Worm (Caenorhabditis elegans) whole organism, young adult: ENCODE results near the gene F38A5.22.

ENCODE experiments used
- B0019.2 ChIP-seq: fragments of 200-800 bp; sonication (Bioruptor generic); conservative IDR thresholded peaks from 2 replicates; pipeline ENCODE4 v1.3.6; 2022; ENCODE audit warnings: missing genetic modification reagents, missing genetic modification characterization, missing compliant biosample characterization
- B0336.3 ChIP-seq: fragments of 200-800 bp; sonication (Bioruptor generic); IDR thresholded peaks from 2 replicates; pipeline ENCODE4 v1.3.6; 2022; ENCODE audit warnings: missing genetic modification characterization, missing compliant biosample characterization
- C17E4.6 ChIP-seq: fragments of 200-800 bp; sonication (Bioruptor generic); IDR thresholded peaks from 2 replicates; pipeline ENCODE4 v1.3.6; 2022; ENCODE audit warnings: missing genetic modification reagents, missing genetic modification characterization, missing compliant biosample characterization
- D2030.7 ChIP-seq: fragments of 200-800 bp; sonication (Bioruptor generic); IDR thresholded peaks from 2 replicates; pipeline ENCODE4 v1.3.6; 2022; ENCODE audit warnings: missing genetic modification reagents, missing genetic modification characterization, missing compliant biosample characterization
- F33H1.4 ChIP-seq: fragments of 200-800 bp; sonication (Bioruptor generic); IDR thresholded peaks from 2 replicates; pipeline ENCODE4 v1.3.6; 2022; ENCODE audit warnings: missing genetic modification reagents, missing genetic modification characterization, missing compliant biosample characterization
- F39B2.1 ChIP-seq: fragments of 200-800 bp; sonication (Bioruptor generic); IDR thresholded peaks from 2 replicates; pipeline ENCODE4 v1.3.6; 2022; ENCODE audit warnings: missing genetic modification reagents, missing genetic modification characterization, missing compliant biosample characterization
- F49E8.2 ChIP-seq: sonication (generic microtip); optimal IDR thresholded peaks from 3 replicates; lab custom pipeline; 2017; ENCODE audit warnings: missing genetic modification characterization, mild to moderate bottlenecking, missing compliant biosample characterization, antibody characterized with exemption, moderate library complexity; ENCODE audit not compliant: insufficient read depth
- F57A8.1 ChIP-seq: fragments of 200-800 bp; sonication (Bioruptor generic); optimal IDR thresholded peaks from 2 replicates; lab custom pipeline; 2018; ENCODE audit warnings: mild to moderate bottlenecking, missing genetic modification characterization, moderate library complexity, missing compliant biosample characterization
- K12H6.12 ChIP-seq: fragments of 200-800 bp; sonication (Bioruptor generic); optimal IDR thresholded peaks from 2 replicates; lab custom pipeline; 2018; ENCODE audit warnings: mild to moderate bottlenecking, missing genetic modification characterization, missing compliant biosample characterization
- Y53F4B.3 ChIP-seq: fragments of 200-800 bp; sonication (Bioruptor generic); IDR thresholded peaks from 2 replicates; pipeline ENCODE4 v1.3.6; 2022; ENCODE audit warnings: missing genetic modification reagents, missing genetic modification characterization, missing compliant biosample characterization
- Y53G8AR.9 ChIP-seq: fragments of 200-800 bp; sonication (Bioruptor generic); conservative IDR thresholded peaks from 2 replicates; pipeline ENCODE4 v1.3.6; 2022; ENCODE audit warnings: missing genetic modification reagents, missing genetic modification characterization, missing compliant biosample characterization
- ama-1 ChIP-seq, 3 experiments: fragments of 150-350 bp in 1 of 3; sonication (generic microtip) in 2 of 3; optimal IDR thresholded peaks; 2 replicates each; lab custom pipeline; 2014 to 2018; ENCODE audit warnings: missing biosample characterization in 2 of 3, missing genetic modification characterization in 2 of 3, missing genetic modification reagents in 2 of 3
- aptf-3 ChIP-seq: fragments of 200-800 bp; sonication (Bioruptor generic); IDR thresholded peaks from 2 replicates; pipeline ENCODE4 v1.3.6; 2022; ENCODE audit warnings: missing genetic modification characterization, missing compliant biosample characterization
- athp-1 ChIP-seq: sonication (generic microtip); optimal IDR thresholded peaks from 2 replicates; lab custom pipeline; 2017; ENCODE audit warnings: mild to moderate bottlenecking, missing genetic modification characterization, missing compliant biosample characterization
- cebp-2 ChIP-seq: fragments of 200-800 bp; sonication (Bioruptor generic); IDR thresholded peaks from 2 replicates; pipeline ENCODE4 v1.3.6; 2022; ENCODE audit warnings: missing genetic modification characterization, missing compliant biosample characterization
- ceh-40 ChIP-seq: fragments of 200-800 bp; sonication (Bioruptor generic); IDR thresholded peaks from 2 replicates; pipeline ENCODE4 v1.3.6; 2022; ENCODE audit warnings: missing genetic modification characterization, missing compliant biosample characterization
- ceh-58 ChIP-seq: fragments of 200-800 bp; sonication (Bioruptor generic); IDR thresholded peaks from 2 replicates; pipeline ENCODE4 v1.3.6; 2022; ENCODE audit warnings: missing genetic modification characterization, missing compliant biosample characterization
- egl-18 ChIP-seq: fragments of 200-800 bp; sonication (Bioruptor generic); IDR thresholded peaks from 2 replicates; pipeline ENCODE4 v1.3.6; 2022; ENCODE audit warnings: missing genetic modification reagents, missing genetic modification characterization, missing compliant biosample characterization
- egl-44 ChIP-seq: fragments of 200-800 bp; sonication (Bioruptor generic); IDR thresholded peaks from 2 replicates; pipeline ENCODE4 v1.3.6; 2022; ENCODE audit warnings: missing genetic modification reagents, missing genetic modification characterization, missing compliant biosample characterization
- ets-4 ChIP-seq: fragments of 200-800 bp; sonication (Bioruptor generic); optimal IDR thresholded peaks from 2 replicates; lab custom pipeline; 2018; ENCODE audit warnings: mild to moderate bottlenecking, missing genetic modification characterization, missing compliant biosample characterization
- fkh-3 ChIP-seq: sonication (generic microtip); optimal IDR thresholded peaks from 2 replicates; lab custom pipeline; 2016; ENCODE audit warnings: mild to moderate bottlenecking, missing genetic modification characterization, missing compliant biosample characterization
- hlh-12 ChIP-seq: sonication (generic microtip); optimal IDR thresholded peaks from 2 replicates; lab custom pipeline; 2016; ENCODE audit warnings: missing genetic modification characterization, missing compliant biosample characterization
- hlh-26 ChIP-seq: fragments of 200-800 bp; sonication (Bioruptor generic); conservative IDR thresholded peaks from 2 replicates; pipeline ENCODE4 v1.3.6; 2022; ENCODE audit warnings: missing genetic modification reagents, missing genetic modification characterization, missing compliant biosample characterization
- hmg-1.2 ChIP-seq: fragments of 200-800 bp; sonication (Bioruptor generic); IDR thresholded peaks from 2 replicates; pipeline ENCODE4 v1.3.6; 2022; ENCODE audit warnings: missing genetic modification reagents, missing genetic modification characterization, missing compliant biosample characterization
- hmg-20 ChIP-seq: fragments of 200-800 bp; sonication (Bioruptor generic); IDR thresholded peaks from 2 replicates; pipeline ENCODE4 v1.3.6; 2022; ENCODE audit warnings: missing genetic modification reagents, missing genetic modification characterization, missing compliant biosample characterization
- hrde-1 ChIP-seq: sonication (generic microtip); optimal IDR thresholded peaks from 2 replicates; lab custom pipeline; 2016; ENCODE audit warnings: missing genetic modification characterization, mild to moderate bottlenecking, missing compliant biosample characterization, moderate library complexity, missing genotype, missing genetic modification reagents, borderline replicate concordance
- let-526 ChIP-seq: fragments of 200-800 bp; sonication (Bioruptor generic); IDR thresholded peaks from 2 replicates; pipeline ENCODE4 v1.3.6; 2022; ENCODE audit warnings: missing genetic modification reagents, missing genetic modification characterization, missing compliant biosample characterization
- lin-26 ChIP-seq: fragments of 200-800 bp; sonication (Bioruptor generic); IDR thresholded peaks from 2 replicates; pipeline ENCODE4 v1.3.6; 2022; ENCODE audit warnings: missing genetic modification reagents, missing genetic modification characterization, missing compliant biosample characterization
- lin-35 ChIP-seq, 3 experiments: fragments of 150-350 bp in 2 of 3; sonication (generic microtip) in 1 of 3; optimal IDR thresholded peaks; 2 replicates each; lab custom pipeline; 2014 to 2018; ENCODE audit warnings: missing biosample characterization in 3 of 3, missing genetic modification characterization in 3 of 3, missing genetic modification reagents in 3 of 3
- lin-40 ChIP-seq: sonication (generic microtip); optimal IDR thresholded peaks from 2 replicates; lab custom pipeline; 2016; ENCODE audit warnings: missing genetic modification characterization, mild to moderate bottlenecking, missing compliant biosample characterization, missing genotype, missing genetic modification reagents
- lin-54 ChIP-seq: fragments of 200-800 bp; sonication (Bioruptor generic); optimal IDR thresholded peaks from 2 replicates; lab custom pipeline; 2018; ENCODE audit warnings: mild to moderate bottlenecking, missing genetic modification characterization, missing compliant biosample characterization
- mes-4 ChIP-seq: sonication (generic microtip); optimal IDR thresholded peaks from 2 replicates; lab custom pipeline; 2016; ENCODE audit warnings: missing genotype, missing genetic modification characterization, missing compliant biosample characterization
- nfya-1 ChIP-seq: sonication (generic microtip); optimal IDR thresholded peaks from 2 replicates; lab custom pipeline; 2017; ENCODE audit warnings: antibody characterized with exemption, missing compliant biosample characterization, missing genetic modification characterization, borderline replicate concordance; ENCODE audit not compliant: insufficient read depth
- nfya-2 ChIP-seq: fragments of 200-800 bp; sonication (Bioruptor generic); IDR thresholded peaks from 2 replicates; pipeline ENCODE4 v1.3.6; 2022; ENCODE audit warnings: missing genetic modification reagents, missing genetic modification characterization, missing compliant biosample characterization
- nhr-120 ChIP-seq: fragments of 200-800 bp; sonication (Bioruptor generic); IDR thresholded peaks from 2 replicates; pipeline ENCODE4 v1.3.6; 2022; ENCODE audit warnings: missing genetic modification characterization, missing compliant biosample characterization
- nhr-179 ChIP-seq: sonication (generic microtip); optimal IDR thresholded peaks from 2 replicates; lab custom pipeline; 2016; ENCODE audit warnings: mild to moderate bottlenecking, missing genetic modification characterization, missing compliant biosample characterization
- pbrm-1 ChIP-seq: fragments of 200-800 bp; sonication (Bioruptor generic); IDR thresholded peaks from 2 replicates; pipeline ENCODE4 v1.3.6; 2022; ENCODE audit warnings: missing genetic modification reagents, missing genetic modification characterization, missing compliant biosample characterization
- pha-4 ChIP-seq: fragments of 150-350 bp; sonication (generic microtip); optimal IDR thresholded peaks from 2 replicates; lab custom pipeline; 2014; ENCODE audit warnings: missing biosample characterization, missing genetic modification reagents, missing genetic modification characterization
- repo-1 ChIP-seq: sonication (generic microtip); optimal IDR thresholded peaks from 2 replicates; lab custom pipeline; 2017; ENCODE audit warnings: mild to moderate bottlenecking, missing genetic modification characterization, missing compliant biosample characterization
- snpc-1.1 ChIP-seq: sonication (generic microtip); optimal IDR thresholded peaks from 2 replicates; lab custom pipeline; 2017; ENCODE audit warnings: missing genetic modification characterization, mild to moderate bottlenecking, missing compliant biosample characterization, antibody characterized with exemption, moderate library complexity, missing genotype, missing genetic modification reagents; ENCODE audit not compliant: insufficient read depth
- snpc-3.4 ChIP-seq: sonication (generic microtip); optimal IDR thresholded peaks from 2 replicates; lab custom pipeline; 2017; ENCODE audit warnings: missing genetic modification characterization, mild to moderate bottlenecking, missing compliant biosample characterization, antibody characterized with exemption, moderate library complexity, missing genotype, missing genetic modification reagents
- sptf-2 ChIP-seq: fragments of 200-800 bp; sonication (Bioruptor generic); optimal IDR thresholded peaks from 2 replicates; lab custom pipeline; 2018; ENCODE audit warnings: mild to moderate bottlenecking, missing genetic modification characterization, missing compliant biosample characterization
- tbp1 ChIP-seq: fragments of 200-800 bp; sonication (Bioruptor generic); optimal IDR thresholded peaks from 2 replicates; lab custom pipeline; 2018; ENCODE audit warnings: mild to moderate bottlenecking, missing genetic modification characterization, missing compliant biosample characterization
- tbx-9 ChIP-seq: sonication (generic microtip); optimal IDR thresholded peaks from 2 replicates; lab custom pipeline; 2016; ENCODE audit warnings: borderline replicate concordance, missing genetic modification characterization, inconsistent platforms, missing compliant biosample characterization
- unc-62 ChIP-seq: fragments of 150-350 bp; optimal IDR thresholded peaks from 2 replicates; lab custom pipeline; 2014; ENCODE audit warnings: missing biosample characterization, missing genetic modification reagents, missing genetic modification characterization
- zim-3 ChIP-seq: sonication (generic microtip); optimal IDR thresholded peaks from 2 replicates; lab custom pipeline; 2017; ENCODE audit warnings: mild to moderate bottlenecking, missing genetic modification characterization, moderate library complexity, missing compliant biosample characterization
- ztf-18 ChIP-seq: sonication (generic microtip); optimal IDR thresholded peaks from 2 replicates; lab custom pipeline; 2016; ENCODE audit warnings: missing genotype, mild to moderate bottlenecking, missing genetic modification characterization, missing compliant biosample characterization
- ztf-22 ChIP-seq: fragments of 200-800 bp; sonication (Bioruptor generic); optimal IDR thresholded peaks from 2 replicates; lab custom pipeline; 2018; ENCODE audit warnings: mild to moderate bottlenecking, missing genetic modification characterization, moderate library complexity, missing compliant biosample characterization
- ztf-25 ChIP-seq: fragments of 200-800 bp; sonication (Bioruptor generic); IDR thresholded peaks from 2 replicates; pipeline ENCODE4 v1.3.6; 2022; ENCODE audit warnings: missing genetic modification reagents, missing genetic modification characterization, missing compliant biosample characterization

F38A5.22 gene

ce11 chrIV:6552036-6552435 lies 43.7 kb downstream of the F38A5.22 start (continued):
- TF ChIP-seq zim-3 = no peak
- no peak for TF ChIP-seq nfya-1 (tag; lab: Kevin White, UChicago)
- no peak for TF ChIP-seq hlh-26
- no peak for TF ChIP-seq unc-62
- no peak for TF ChIP-seq F39B2.1 (GFP tag; lab: Robert Waterston, UW)
- no peak for TF ChIP-seq ama-1 (optimal IDR thresholded peaks at IDR 0.05; lab: Kevin White, UChicago)
- no peak for TF ChIP-seq ama-1 (GFP tag; optimal IDR thresholded peaks at IDR 0.05; lab: Kevin White, UChicago)
- TF ChIP-seq ztf-22 (GFP tag; lab: Kevin White, UChicago) = peak; percentile 6
- no peak for TF ChIP-seq hrde-1 (tag; lab: Kevin White, UChicago)
- TF ChIP-seq nhr-179 (tag; lab: Kevin White, UChicago) = no peak
- TF ChIP-seq cebp-2 (GFP tag; lab: Robert Waterston, UW) = no peak
- TF ChIP-seq sptf-2 (GFP tag; lab: Kevin White, UChicago) = no peak
- TF ChIP-seq snpc-3.4 = no peak
- TF ChIP-seq lin-35 (GFP tag; optimal IDR thresholded peaks at IDR 0.05; lab: Kevin White, UChicago) = no peak
- TF ChIP-seq nfya-2 (GFP tag; lab: Robert Waterston, UW) = no peak
- no peak for TF ChIP-seq K12H6.12 (tag; lab: Kevin White, UChicago)
- no peak for TF ChIP-seq Y53F4B.3
- no peak for TF ChIP-seq ztf-25 (GFP tag; lab: Robert Waterston, UW)
- TF ChIP-seq F57A8.1 (GFP tag; lab: Kevin White, UChicago) = no peak
- no peak for TF ChIP-seq lin-54
- no peak for TF ChIP-seq pha-4 (tag; lab: Kevin White, UChicago)
- no peak for TF ChIP-seq mes-4 (tag; lab: Kevin White, UChicago)
- no peak for TF ChIP-seq lin-40 (tag; lab: Kevin White, UChicago)
- TF ChIP-seq repo-1 (tag; lab: Kevin White, UChicago) = peak; percentile 56
- TF ChIP-seq ztf-18 = no peak
- TF ChIP-seq nhr-120 = no peak
- no peak for TF ChIP-seq hmg-20
- TF ChIP-seq ceh-58 (GFP tag; lab: Robert Waterston, UW) = no peak
- TF ChIP-seq let-526 (GFP tag; lab: Robert Waterston, UW) = no peak
- no peak for TF ChIP-seq tbx-9 (tag; lab: Kevin White, UChicago)
- TF ChIP-seq B0336.3 (GFP tag; lab: Robert Waterston, UW) = peak; percentile 48; the same call in 1 of the 2 replicates
- TF ChIP-seq egl-18 = no peak
- TF ChIP-seq egl-44 = no peak
- TF ChIP-seq B0019.2 (GFP tag; lab: Robert Waterston, UW) = no peak
- TF ChIP-seq tbp1 (GFP tag; lab: Kevin White, UChicago) = no peak
- TF ChIP-seq hlh-12 = no peak
- TF ChIP-seq lin-26 = no peak
- no peak for TF ChIP-seq snpc-1.1 (tag; lab: Kevin White, UChicago)
- TF ChIP-seq aptf-3 (GFP tag; lab: Robert Waterston, UW) = no peak
- no peak for TF ChIP-seq ets-4 (GFP tag; lab: Kevin White, UChicago)
- no peak for TF ChIP-seq C17E4.6
- 0 out of 2 replicates have a peak, but pooled peaks have one; percentile 23 for TF ChIP-seq Y53G8AR.9 (GFP tag; lab: Robert Waterston, UW)
- no peak for TF ChIP-seq ceh-40
- TF ChIP-seq pbrm-1 (GFP tag; lab: Robert Waterston, UW) = no peak
- TF ChIP-seq F33H1.4 (GFP tag; lab: Robert Waterston, UW) = no peak
- no peak for TF ChIP-seq fkh-3 (tag; lab: Kevin White, UChicago)
- no peak for TF ChIP-seq athp-1
- no peak for TF ChIP-seq D2030.7 (GFP tag; lab: Robert Waterston, UW)
- TF ChIP-seq F49E8.2 (tag; lab: Kevin White, UChicago) = no peak
- TF ChIP-seq hmg-1.2 (GFP tag; lab: Robert Waterston, UW) = 0 out of 2 replicates have a peak, but pooled peaks have one; percentile 12
